Fruit fly (Drosophila melanogaster): ENCODE measurements around the gene CG32161.

- TF ChIP-seq insv (optimal IDR thresholded peaks at IDR 0.05) (no peak), psq (optimal IDR thresholded peaks at IDR 0.05) (no peak)
These were observed 17.1 kb upstream of the CG32161 start, which contains the start of gene CG13024 for dm6 chr3L:16828967-16829366.

Data from Kc167 (cell line).